Worm (Caenorhabditis elegans): Measurements from ENCODE around the gene C24D10.5.
A peak's percentile ranks its signal among the peaks of the same experiment; 100 is the strongest.

DNA sequence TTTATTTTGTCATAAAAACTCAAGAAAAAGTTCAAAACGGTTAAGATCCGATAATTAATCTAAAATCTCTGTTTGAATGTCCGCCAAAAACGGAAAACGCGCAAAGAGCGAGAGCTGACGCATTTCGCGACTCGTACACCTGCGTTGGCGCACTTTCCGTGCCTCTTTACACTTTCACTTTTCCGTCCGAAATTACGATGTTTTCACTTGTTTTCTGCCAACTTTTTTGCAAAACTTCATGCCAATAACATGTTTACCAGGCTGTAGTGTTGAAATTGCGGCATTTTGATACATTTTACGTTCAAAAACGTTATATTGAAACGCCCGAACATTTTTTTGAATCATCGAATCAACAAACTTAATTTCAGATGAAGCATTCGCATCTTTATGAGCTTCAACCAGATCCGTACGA is 33.9 kb downstream of the C24D10.5 start, which contains the start of gene W03F8.4:
- TF ChIP-seq pes-1 (GFP tag; IDR thresholded peaks at IDR 0.05) (peak; percentile 70), F13C5.2 (tag; optimal IDR thresholded peaks at IDR 0.05) (peak; percentile 73), scrt-1 (GFP tag; IDR thresholded peaks at IDR 0.05) (0 out of 2 replicates have a peak, but pooled peaks have one; percentile 30), aly-1 (tag; optimal IDR thresholded peaks at IDR 0.05) (no peak)

Data from whole organism, early embryonic.